Worm (Caenorhabditis elegans): ENCODE results near the gene cest-25.
A peak's percentile ranks its signal among the peaks of the same experiment; 100 is the strongest.

- no peak for TF ChIP-seq unc-130 (GFP tag; optimal IDR thresholded peaks at IDR 0.05)
- TF ChIP-seq K12H6.12 (tag; optimal IDR thresholded peaks at IDR 0.05) = no peak
- TF ChIP-seq D2030.7 (GFP tag; IDR thresholded peaks at IDR 0.05) = peak; percentile 45; the same call in 1 of the 2 replicates
- no peak for TF ChIP-seq F57C9.4 (tag; optimal IDR thresholded peaks at IDR 0.05)
- TF ChIP-seq hlh-26 (GFP tag; conservative IDR thresholded peaks at IDR 0.05) = no peak
- TF ChIP-seq bed-1 (GFP tag; IDR thresholded peaks at IDR 0.05) = no peak
- no peak for TF ChIP-seq ama-1 (optimal IDR thresholded peaks at IDR 0.05)
- no peak for TF ChIP-seq ama-1 (GFP tag; optimal IDR thresholded peaks at IDR 0.05)
- TF ChIP-seq tlf-1 (GFP tag; optimal IDR thresholded peaks at IDR 0.05) = no peak
- TF ChIP-seq Y53G8AR.9 (GFP tag; conservative IDR thresholded peaks at IDR 0.05) = no peak
- TF ChIP-seq attf-3 (GFP tag; conservative IDR thresholded peaks at IDR 0.05) = no peak
- no peak for TF ChIP-seq madf-10 (tag; optimal IDR thresholded peaks at IDR 0.05)
- TF ChIP-seq F22D6.2 (tag; optimal IDR thresholded peaks at IDR 0.05) = no peak
Measured at ce11 chrIII:2781833-2782232, 42.5 kb upstream of the cest-25 start.
